Fruit fly (Drosophila melanogaster) whole organism, embryonic: ENCODE data around the gene Vps29.

Experiments
- Aef1 ChIP-seq: fragments of 200-800 bp; sonication (Bioruptor generic); IDR thresholded peaks from 3 replicates; pipeline ENCODE4 v1.3.6; 2022; ENCODE audit warnings: missing biosample characterization, missing genetic modification characterization
- Asciz ChIP-seq: fragments of 200-800 bp; sonication (Bioruptor generic); optimal IDR thresholded peaks from 2 replicates; lab custom pipeline; 2017; ENCODE audit warnings: missing biosample characterization, mild to moderate bottlenecking, missing genetic modification characterization, missing genetic modification reagents
- B-H2 ChIP-seq: fragments of 200-800 bp; sonication (Bioruptor generic); optimal IDR thresholded peaks from 2 replicates; lab custom pipeline; 2018; ENCODE audit warnings: missing biosample characterization, mild to moderate bottlenecking, missing genetic modification characterization
- CG10431 ChIP-seq: fragments of 200-800 bp; sonication (Bioruptor generic); optimal IDR thresholded peaks from 3 replicates; lab custom pipeline; 2018; ENCODE audit warnings: missing biosample characterization, mild to moderate bottlenecking, missing genetic modification characterization
- CG11093 ChIP-seq: fragments of 200-800 bp; sonication (Bioruptor generic); IDR thresholded peaks from 3 replicates; pipeline ENCODE4 v1.3.6; 2022; ENCODE audit warnings: missing biosample characterization, missing genetic modification characterization
- CG12942 ChIP-seq: fragments of 200-800 bp; sonication (Bioruptor generic); optimal IDR thresholded peaks from 3 replicates; lab custom pipeline; 2016; ENCODE audit warnings: missing biosample characterization, missing genetic modification characterization
- CG14710 ChIP-seq: fragments of 200-800 bp; sonication (Bioruptor generic); optimal IDR thresholded peaks from 3 replicates; lab custom pipeline; 2019; ENCODE audit warnings: missing biosample characterization, mild to moderate bottlenecking, missing genetic modification characterization, moderate library complexity
- CG15269 ChIP-seq: fragments of 200-800 bp; sonication (Bioruptor generic); optimal IDR thresholded peaks from 2 replicates; lab custom pipeline; 2018; ENCODE audit warnings: missing biosample characterization, mild to moderate bottlenecking, missing genetic modification characterization, moderate library complexity
- CG1602 ChIP-seq: fragments of 200-800 bp; sonication (Bioruptor generic); optimal IDR thresholded peaks from 3 replicates; lab custom pipeline; 2016; ENCODE audit warnings: missing biosample characterization, missing genetic modification characterization
- CG1647 ChIP-seq: fragments of 200-800 bp; sonication (Bioruptor generic); optimal IDR thresholded peaks from 3 replicates; lab custom pipeline; 2016; ENCODE audit warnings: missing biosample characterization, missing genetic modification characterization
- CG17359 ChIP-seq: fragments of 200-800 bp; sonication (Bioruptor generic); optimal IDR thresholded peaks from 3 replicates; lab custom pipeline; 2018; ENCODE audit warnings: missing biosample characterization, mild to moderate bottlenecking, missing genetic modification characterization, moderate library complexity
- CG1832 ChIP-seq: fragments of 200-800 bp; sonication (Bioruptor generic); optimal IDR thresholded peaks from 2 replicates; lab custom pipeline; 2017; ENCODE audit warnings: missing biosample characterization, mild to moderate bottlenecking, missing genetic modification characterization, inconsistent platforms
- CG30431 ChIP-seq: fragments of 200-800 bp; sonication (Bioruptor generic); optimal IDR thresholded peaks from 2 replicates; lab custom pipeline; 2017; ENCODE audit warnings: missing biosample characterization, missing genetic modification characterization
- CG31365 ChIP-seq: fragments of 200-800 bp; sonication (Bioruptor generic); optimal IDR thresholded peaks from 2 replicates; lab custom pipeline; 2018; ENCODE audit warnings: missing biosample characterization, mild to moderate bottlenecking, missing genetic modification characterization
- CG31388 ChIP-seq: fragments of 200-800 bp; sonication (Bioruptor generic); optimal IDR thresholded peaks from 2 replicates; lab custom pipeline; 2016; ENCODE audit warnings: missing biosample characterization, missing genetic modification characterization
- CG34224 ChIP-seq: fragments of 200-800 bp; sonication (Bioruptor generic); IDR thresholded peaks from 3 replicates; pipeline ENCODE4 v1.3.6; 2022; ENCODE audit warnings: missing biosample characterization, missing genetic modification characterization; ENCODE audit not compliant: partially characterized antibody
- CG4424 ChIP-seq: fragments of 200-800 bp; sonication (Bioruptor generic); optimal IDR thresholded peaks from 3 replicates; lab custom pipeline; 2016; ENCODE audit warnings: missing biosample characterization, missing genetic modification characterization
- CG6854 ChIP-seq: fragments of 200-800 bp; sonication (Bioruptor generic); optimal IDR thresholded peaks from 3 replicates; lab custom pipeline; 2017; ENCODE audit warnings: missing biosample characterization, mild to moderate bottlenecking, missing genetic modification characterization
- CG7372 ChIP-seq: fragments of 200-800 bp; sonication (Bioruptor generic); IDR thresholded peaks from 2 replicates; pipeline ENCODE4 v1.3.6; 2022; ENCODE audit warnings: missing biosample characterization, missing genetic modification characterization
- CG7556 ChIP-seq: fragments of 200-800 bp; sonication (Bioruptor generic); optimal IDR thresholded peaks from 2 replicates; lab custom pipeline; 2017; ENCODE audit warnings: missing biosample characterization, mild to moderate bottlenecking, missing genetic modification characterization
- CoRest ChIP-seq: fragments of 200-800 bp; sonication (Bioruptor generic); optimal IDR thresholded peaks from 3 replicates; lab custom pipeline; 2018; ENCODE audit warnings: missing biosample characterization, mild to moderate bottlenecking, missing genetic modification characterization, moderate library complexity
- D19A ChIP-seq: fragments of 200-800 bp; optimal IDR thresholded peaks from 3 replicates; lab custom pipeline; 2019; ENCODE audit warnings: missing biosample characterization, mild to moderate bottlenecking, missing genetic modification characterization, moderate library complexity
- Deaf1 ChIP-seq: fragments of 200-800 bp; optimal IDR thresholded peaks from 3 replicates; lab custom pipeline; 2019; ENCODE audit warnings: missing biosample characterization, mild to moderate bottlenecking, missing genetic modification characterization, moderate library complexity
- Dip2 ChIP-seq: fragments of 200-800 bp; sonication (Bioruptor generic); IDR thresholded peaks from 2 replicates; pipeline ENCODE4 v1.3.6; 2022; ENCODE audit warnings: missing biosample characterization, missing genetic modification characterization
- Dip3 ChIP-seq: fragments of 200-800 bp; sonication (Bioruptor generic); optimal IDR thresholded peaks from 3 replicates; lab custom pipeline; 2016; ENCODE audit warnings: missing biosample characterization, missing genetic modification characterization
- Dll ChIP-seq: fragments of 200-800 bp; sonication (Bioruptor generic); IDR thresholded peaks from 4 replicates; pipeline ENCODE4 v1.3.6; 2022; ENCODE audit warnings: missing biosample characterization, missing genetic modification characterization; ENCODE audit not compliant: partially characterized antibody
- Doc3 ChIP-seq: fragments of 200-800 bp; sonication (Bioruptor generic); IDR thresholded peaks from 3 replicates; pipeline ENCODE4 v1.3.6; 2022; ENCODE audit warnings: missing biosample characterization, missing genetic modification characterization; ENCODE audit not compliant: partially characterized antibody
- E2f1 ChIP-seq: fragments of 200-800 bp; sonication (Bioruptor generic); IDR thresholded peaks from 2 replicates; pipeline ENCODE4 v1.3.6; 2022; ENCODE audit warnings: missing biosample characterization, missing genetic modification characterization
- ERR ChIP-seq: fragments of 200-800 bp; sonication (Bioruptor generic); optimal IDR thresholded peaks from 2 replicates; lab custom pipeline; 2016; ENCODE audit warnings: missing biosample characterization, missing genetic modification characterization
- Lhr ChIP-seq: fragments of 200-800 bp; sonication (Bioruptor generic); optimal IDR thresholded peaks from 3 replicates; lab custom pipeline; 2017; ENCODE audit warnings: mild to moderate bottlenecking, missing biosample characterization, missing genetic modification reagents, missing genetic modification characterization
- MBD-R2 ChIP-seq: fragments of 200-800 bp; sonication (Bioruptor generic); IDR thresholded peaks from 2 replicates; pipeline ENCODE4 v1.3.6; 2022; ENCODE audit warnings: missing biosample characterization, missing genetic modification characterization
- Mad ChIP-seq: fragments of 200-800 bp; sonication (Bioruptor generic); optimal IDR thresholded peaks from 2 replicates; lab custom pipeline; 2016; ENCODE audit warnings: missing biosample characterization, missing genetic modification characterization
- Mes4 ChIP-seq: fragments of 200-800 bp; sonication (Bioruptor generic); optimal IDR thresholded peaks from 2 replicates; lab custom pipeline; 2016; ENCODE audit warnings: missing biosample characterization, missing genetic modification characterization
- Mrtf ChIP-seq: fragments of 200-800 bp; sonication (Bioruptor generic); IDR thresholded peaks from 3 replicates; pipeline ENCODE4 v1.3.6; 2022; ENCODE audit warnings: missing biosample characterization, missing genetic modification characterization
- NK7.1 ChIP-seq: fragments of 200-800 bp; sonication (Bioruptor generic); optimal IDR thresholded peaks from 3 replicates; lab custom pipeline; 2016; ENCODE audit warnings: missing biosample characterization, missing genetic modification characterization
- Ravus ChIP-seq: fragments of 200-800 bp; sonication (Bioruptor generic); IDR thresholded peaks from 2 replicates; pipeline ENCODE4 v1.3.6; 2022; ENCODE audit warnings: missing biosample characterization, missing genetic modification characterization
- ara ChIP-seq: fragments of 200-800 bp; sonication (Bioruptor generic); IDR thresholded peaks from 2 replicates; pipeline ENCODE4 v1.3.6; 2022; ENCODE audit warnings: missing biosample characterization, missing genetic modification characterization
- dimm ChIP-seq: fragments of 200-800 bp; sonication (Bioruptor generic); IDR thresholded peaks from 2 replicates; pipeline ENCODE4 v1.3.6; 2022; ENCODE audit warnings: missing biosample characterization, missing genetic modification characterization
- ems ChIP-seq: fragments of 200-800 bp; sonication (Bioruptor generic); optimal IDR thresholded peaks from 3 replicates; lab custom pipeline; 2016; ENCODE audit warnings: missing biosample characterization, missing genetic modification characterization
- ken ChIP-seq: fragments of 200-800 bp; sonication (Bioruptor generic); IDR thresholded peaks from 3 replicates; pipeline ENCODE4 v1.3.6; 2022; ENCODE audit warnings: missing biosample characterization, missing genetic modification characterization
- klu ChIP-seq: fragments of 200-800 bp; sonication (Bioruptor generic); IDR thresholded peaks from 2 replicates; pipeline ENCODE4 v1.3.6; 2022; ENCODE audit warnings: missing biosample characterization, missing genetic modification characterization
- knrl ChIP-seq: fragments of 200-800 bp; sonication (Bioruptor generic); IDR thresholded peaks from 3 replicates; pipeline ENCODE4 v1.3.6; 2022; ENCODE audit warnings: missing biosample characterization, missing genetic modification characterization; ENCODE audit not compliant: partially characterized antibody
- luna ChIP-seq: fragments of 200-800 bp; sonication (Bioruptor generic); optimal IDR thresholded peaks from 2 replicates; lab custom pipeline; 2016; ENCODE audit warnings: missing biosample characterization, missing genetic modification characterization
- org-1 ChIP-seq: fragments of 200-800 bp; sonication (Bioruptor generic); optimal IDR thresholded peaks from 2 replicates; lab custom pipeline; 2017; ENCODE audit warnings: missing biosample characterization, missing genetic modification characterization
- phol ChIP-seq: fragments of 200-800 bp; sonication (Bioruptor generic); optimal IDR thresholded peaks from 3 replicates; lab custom pipeline; 2018; ENCODE audit warnings: missing biosample characterization, mild to moderate bottlenecking, missing genetic modification characterization, moderate library complexity
- pzg ChIP-seq: fragments of 200-800 bp; sonication (Bioruptor generic); optimal IDR thresholded peaks from 3 replicates; lab custom pipeline; 2018; ENCODE audit warnings: missing biosample characterization, mild to moderate bottlenecking, missing genetic modification characterization, moderate library complexity
- sisA ChIP-seq: fragments of 200-800 bp; sonication (Bioruptor generic); IDR thresholded peaks from 2 replicates; pipeline ENCODE4 v1.3.6; 2022; ENCODE audit warnings: missing biosample characterization, missing genetic modification characterization
- sna ChIP-seq: fragments of 200-800 bp; sonication (Bioruptor generic); IDR thresholded peaks from 2 replicates; pipeline ENCODE4 v1.3.6; 2022; ENCODE audit warnings: missing biosample characterization, missing genetic modification characterization; ENCODE audit not compliant: partially characterized antibody
- vnd ChIP-seq: fragments of 200-800 bp; sonication (Bioruptor generic); IDR thresholded peaks from 3 replicates; pipeline ENCODE4 v1.3.6; 2022; ENCODE audit warnings: missing biosample characterization, missing genetic modification characterization; ENCODE audit not compliant: partially characterized antibody
- vvl ChIP-seq: fragments of 200-800 bp; sonication (Bioruptor generic); IDR thresholded peaks from 2 replicates; pipeline ENCODE4 v1.3.6; 2022; ENCODE audit warnings: missing biosample characterization, missing genetic modification characterization

Gene Vps29

dm6 chr2L:1172704-1173107 is 22.1 kb downstream of the Vps29 start, which contains the start of the genes Charon and CG4887 (continued):
- TF ChIP-seq CG31388 (GFP tag; lab: Kevin White, UChicago) (peak; percentile 57), klu (peak; percentile 68; the same call in 1 of the 2 replicates), luna (GFP tag; lab: Kevin White, UChicago) (peak; percentile 55), Dip3 (GFP tag; lab: Kevin White, UChicago) (peak; percentile 91), Ravus (GFP tag; lab: Robert Waterston, UW) (no peak; the same call in 1 of the 2 replicates), D19A (no peak), CG34224 (GFP tag; lab: Robert Waterston, UW) (peak; percentile 48; the same call in 2 of the 3 replicates), Mes4 (peak; percentile 67), CG15269 (tag; lab: Kevin White, UChicago) (no peak), Aef1 (peak; percentile 81), E2f1 (GFP tag; lab: Robert Waterston, UW) (peak; percentile 77), sna (GFP tag; lab: Robert Waterston, UW) (peak; percentile 69), B-H2 (GFP tag; lab: Kevin White, UChicago) (peak; percentile 89), vnd (GFP tag; lab: Robert Waterston, UW) (peak; percentile 68), Mrtf (0 out of 3 replicates have a peak, but pooled peaks have one; percentile 44), CG14710 (tag; lab: Kevin White, UChicago) (peak; percentile 86), dimm (GFP tag; lab: Robert Waterston, UW) (0 out of 2 replicates have a peak, but pooled peaks have one; percentile 35), CG1832 (GFP tag; lab: Kevin White, UChicago) (no peak), Mad (GFP tag; lab: Kevin White, UChicago) (peak; percentile 87), NK7.1 (GFP tag; lab: Kevin White, UChicago) (peak; percentile 45), Asciz (GFP tag; lab: Kevin White, UChicago) (no peak), phol (tag; lab: Kevin White, UChicago) (peak; percentile 89), CG7556 (GFP tag; lab: Kevin White, UChicago) (no peak), Deaf1 (tag; lab: Kevin White, UChicago) (peak; percentile 44), Doc3 (GFP tag; lab: Robert Waterston, UW) (peak; percentile 65; the same call in 2 of the 3 replicates), Dip2 (GFP tag; lab: Robert Waterston, UW) (no peak), CG10431 (GFP tag; lab: Kevin White, UChicago) (no peak), CG6854 (GFP tag; lab: Kevin White, UChicago) (peak; percentile 5), org-1 (GFP tag; lab: Kevin White, UChicago) (peak; percentile 51), ara (peak; percentile 75; the same call in 1 of the 2 replicates), pzg (GFP tag; lab: Kevin White, UChicago) (peak; percentile 51), CG1602 (GFP tag; lab: Kevin White, UChicago) (peak; percentile 83), Dll (GFP tag; lab: Robert Waterston, UW) (peak; percentile 85), CG12942 (GFP tag; lab: Kevin White, UChicago) (peak; percentile 71), ken (GFP tag; lab: Robert Waterston, UW) (peak; percentile 77), CG30431 (GFP tag; lab: Kevin White, UChicago) (peak; percentile 57), CG7372 (GFP tag; lab: Robert Waterston, UW) (peak; percentile 83; the same call in 1 of the 2 replicates), CG1647 (peak; percentile 76), CG31365 (tag; lab: Kevin White, UChicago) (no peak), sisA (GFP tag; lab: Robert Waterston, UW) (peak; percentile 87), vvl (GFP tag; lab: Robert Waterston, UW) (peak; percentile 86), CG17359 (tag; lab: Kevin White, UChicago) (no peak), MBD-R2 (GFP tag; lab: Robert Waterston, UW) (peak; percentile 89), ERR (GFP tag; lab: Kevin White, UChicago) (peak; percentile 67), ems (GFP tag; lab: Kevin White, UChicago) (peak; percentile 88), CG11093 (GFP tag; lab: Robert Waterston, UW) (peak; percentile 70; the same call in 2 of the 3 replicates), knrl (GFP tag; lab: Robert Waterston, UW) (peak; percentile 85; the same call in 2 of the 3 replicates), CoRest (tag; lab: Kevin White, UChicago) (peak; percentile 92), CG4424 (GFP tag; lab: Kevin White, UChicago) (peak; percentile 89), Lhr (GFP tag; lab: Kevin White, UChicago) (peak; percentile 67)
